Worm (Caenorhabditis elegans) whole organism, young adult: Measurements from ENCODE around the gene W04G3.12.
A peak's percentile ranks its signal among the peaks of the same experiment; 100 is the strongest.

Experiments
- C17E4.6 ChIP-seq: fragments of 200-800 bp; sonication (Bioruptor generic); IDR thresholded peaks from 2 replicates; pipeline ENCODE4 v1.3.6; 2022; ENCODE audit warnings: missing genetic modification reagents, missing genetic modification characterization, missing compliant biosample characterization
- D2030.7 ChIP-seq: fragments of 200-800 bp; sonication (Bioruptor generic); IDR thresholded peaks from 2 replicates; pipeline ENCODE4 v1.3.6; 2022; ENCODE audit warnings: missing genetic modification reagents, missing genetic modification characterization, missing compliant biosample characterization
- F23B12.7 ChIP-seq: sonication (generic microtip); optimal IDR thresholded peaks from 2 replicates; lab custom pipeline; 2017; ENCODE audit warnings: missing genetic modification characterization, mild to moderate bottlenecking, missing compliant biosample characterization, antibody characterized with exemption, moderate library complexity; ENCODE audit not compliant: insufficient read depth
- F57C9.4 ChIP-seq: sonication (generic microtip); optimal IDR thresholded peaks from 2 replicates; lab custom pipeline; 2017; ENCODE audit warnings: mild to moderate bottlenecking, missing genetic modification characterization, missing compliant biosample characterization
- T26A5.8 ChIP-seq: sonication (generic microtip); optimal IDR thresholded peaks from 2 replicates; lab custom pipeline; 2016; ENCODE audit warnings: missing genetic modification characterization, missing compliant biosample characterization
- Y95B8A.8 ChIP-seq: fragments of 200-800 bp; sonication (Bioruptor generic); IDR thresholded peaks from 2 replicates; pipeline ENCODE4 v1.3.6; 2022; ENCODE audit warnings: missing genetic modification reagents, missing genetic modification characterization, missing compliant biosample characterization
- ZK185.1 ChIP-seq: sonication (generic microtip); optimal IDR thresholded peaks from 2 replicates; lab custom pipeline; 2016; ENCODE audit warnings: mild to moderate bottlenecking, missing genetic modification characterization, missing compliant biosample characterization; ENCODE audit not compliant: poor library complexity, severe bottlenecking
- akir-1 ChIP-seq: fragments of 200-800 bp; sonication (Bioruptor generic); optimal IDR thresholded peaks from 2 replicates; lab custom pipeline; 2018; ENCODE audit warnings: mild to moderate bottlenecking, missing genetic modification characterization, moderate library complexity, missing compliant biosample characterization
- athp-1 ChIP-seq: sonication (generic microtip); optimal IDR thresholded peaks from 2 replicates; lab custom pipeline; 2017; ENCODE audit warnings: mild to moderate bottlenecking, missing genetic modification characterization, missing compliant biosample characterization
- bed-1 ChIP-seq: fragments of 200-800 bp; sonication (Bioruptor generic); IDR thresholded peaks from 2 replicates; pipeline ENCODE4 v1.3.6; 2022; ENCODE audit warnings: missing genetic modification reagents, missing genetic modification characterization, missing compliant biosample characterization
- dox-1 ChIP-seq: fragments of 200-800 bp; sonication (Bioruptor generic); IDR thresholded peaks from 2 replicates; pipeline ENCODE4 v1.3.6; 2022; ENCODE audit warnings: missing genetic modification reagents, missing genetic modification characterization, missing compliant biosample characterization
- dpff-1 ChIP-seq: sonication (generic microtip); optimal IDR thresholded peaks from 2 replicates; lab custom pipeline; 2017; ENCODE audit warnings: mild to moderate bottlenecking, missing genetic modification characterization, missing compliant biosample characterization
- ets-4 ChIP-seq: fragments of 200-800 bp; sonication (Bioruptor generic); optimal IDR thresholded peaks from 2 replicates; lab custom pipeline; 2018; ENCODE audit warnings: mild to moderate bottlenecking, missing genetic modification characterization, missing compliant biosample characterization
- fkh-3 ChIP-seq: sonication (generic microtip); optimal IDR thresholded peaks from 2 replicates; lab custom pipeline; 2016; ENCODE audit warnings: mild to moderate bottlenecking, missing genetic modification characterization, missing compliant biosample characterization
- him-1 ChIP-seq: sonication (generic microtip); optimal IDR thresholded peaks from 2 replicates; lab custom pipeline; 2016; ENCODE audit warnings: missing genotype, missing genetic modification reagents, missing genetic modification characterization, missing compliant biosample characterization
- let-526 ChIP-seq: fragments of 200-800 bp; sonication (Bioruptor generic); IDR thresholded peaks from 2 replicates; pipeline ENCODE4 v1.3.6; 2022; ENCODE audit warnings: missing genetic modification reagents, missing genetic modification characterization, missing compliant biosample characterization
- let-607 ChIP-seq, 2 experiments: fragments of 200-800 bp in 1 of 2; sonication (Bioruptor generic) in 1 of 2; sonication (generic microtip) in 1 of 2; optimal IDR thresholded peaks; 2 replicates each; lab custom pipeline; 2016 to 2018; ENCODE audit warnings: mild to moderate bottlenecking in 2 of 2, missing compliant biosample characterization in 2 of 2, missing genetic modification characterization in 2 of 2, moderate library complexity in 2 of 2, missing genotype in 1 of 2
- lin-26 ChIP-seq: fragments of 200-800 bp; sonication (Bioruptor generic); IDR thresholded peaks from 2 replicates; pipeline ENCODE4 v1.3.6; 2022; ENCODE audit warnings: missing genetic modification reagents, missing genetic modification characterization, missing compliant biosample characterization
- lin-54 ChIP-seq: fragments of 200-800 bp; sonication (Bioruptor generic); optimal IDR thresholded peaks from 2 replicates; lab custom pipeline; 2018; ENCODE audit warnings: mild to moderate bottlenecking, missing genetic modification characterization, missing compliant biosample characterization
- mes-4 ChIP-seq: sonication (generic microtip); optimal IDR thresholded peaks from 2 replicates; lab custom pipeline; 2016; ENCODE audit warnings: missing genotype, missing genetic modification characterization, missing compliant biosample characterization
- mxl-1 ChIP-seq: sonication (generic microtip); optimal IDR thresholded peaks from 2 replicates; lab custom pipeline; 2016; ENCODE audit warnings: missing genetic modification characterization, missing compliant biosample characterization
- nfyb-1 ChIP-seq: fragments of 200-800 bp; sonication (Bioruptor generic); IDR thresholded peaks from 2 replicates; pipeline ENCODE4 v1.3.6; 2022; ENCODE audit warnings: missing genetic modification reagents, missing genetic modification characterization, missing compliant biosample characterization
- nhr-80 ChIP-seq: sonication (generic microtip); optimal IDR thresholded peaks from 2 replicates; lab custom pipeline; 2016; ENCODE audit warnings: missing genetic modification characterization, missing compliant biosample characterization
- pbrm-1 ChIP-seq: fragments of 200-800 bp; sonication (Bioruptor generic); IDR thresholded peaks from 2 replicates; pipeline ENCODE4 v1.3.6; 2022; ENCODE audit warnings: missing genetic modification reagents, missing genetic modification characterization, missing compliant biosample characterization
- rec-8 ChIP-seq, 2 experiments: sonication (generic microtip); optimal IDR thresholded peaks; 2 replicates each; lab custom pipeline; 2016; ENCODE audit warnings: mild to moderate bottlenecking in 2 of 2, missing genetic modification characterization in 2 of 2, missing genetic modification reagents in 2 of 2, missing genotype in 2 of 2, missing biosample characterization in 1 of 2, missing compliant biosample characterization in 1 of 2, moderate library complexity in 1 of 2
- repo-1 ChIP-seq: sonication (generic microtip); optimal IDR thresholded peaks from 2 replicates; lab custom pipeline; 2017; ENCODE audit warnings: mild to moderate bottlenecking, missing genetic modification characterization, missing compliant biosample characterization
- rpc-1 ChIP-seq, 2 experiments: fragments of 150-350 bp in 1 of 2; sonication (generic microtip) in 1 of 2; optimal IDR thresholded peaks; 2 replicates each; lab custom pipeline; 2014 to 2018; ENCODE audit warnings: missing biosample characterization in 1 of 2, missing genetic modification characterization in 1 of 2, missing genetic modification reagents in 1 of 2, missing genotype in 1 of 2
- tbp1 ChIP-seq: fragments of 200-800 bp; sonication (Bioruptor generic); optimal IDR thresholded peaks from 2 replicates; lab custom pipeline; 2018; ENCODE audit warnings: mild to moderate bottlenecking, missing genetic modification characterization, missing compliant biosample characterization
- tbx-9 ChIP-seq: sonication (generic microtip); optimal IDR thresholded peaks from 2 replicates; lab custom pipeline; 2016; ENCODE audit warnings: borderline replicate concordance, missing genetic modification characterization, inconsistent platforms, missing compliant biosample characterization
- unc-62 ChIP-seq: fragments of 150-350 bp; optimal IDR thresholded peaks from 2 replicates; lab custom pipeline; 2014; ENCODE audit warnings: missing biosample characterization, missing genetic modification reagents, missing genetic modification characterization
- ztf-25 ChIP-seq: fragments of 200-800 bp; sonication (Bioruptor generic); IDR thresholded peaks from 2 replicates; pipeline ENCODE4 v1.3.6; 2022; ENCODE audit warnings: missing genetic modification reagents, missing genetic modification characterization, missing compliant biosample characterization

The W04G3.12 gene

DNA sequence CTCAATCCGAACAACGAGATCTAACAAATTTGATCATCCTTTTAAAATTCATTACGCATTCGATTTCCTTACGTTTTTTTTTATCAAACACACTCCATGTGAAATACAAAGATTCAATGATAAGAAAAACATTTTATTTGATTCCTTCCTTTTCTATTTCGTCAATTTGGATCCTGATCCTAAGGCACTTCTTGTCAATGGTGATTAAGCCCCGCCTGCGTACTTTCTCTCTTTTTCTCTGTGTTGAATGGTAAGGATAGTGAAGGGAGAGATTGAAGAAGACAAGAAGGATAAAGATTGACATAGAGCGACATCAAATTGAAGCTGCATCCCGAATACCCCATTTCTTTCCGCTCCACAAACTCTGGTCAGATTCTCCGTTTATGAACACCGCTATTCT lies 32.6 kb upstream of the W04G3.12 start, which contains the start of gene grd-1:
Gene grd-1 (plus strand): TSS at position 241 of the 400 bp plus-strand sequence.
- TF ChIP-seq dox-1 = no peak
- TF ChIP-seq mes-4 (tag; lab: Kevin White, UChicago) = no peak
- no peak for TF ChIP-seq him-1 (tag; lab: Kevin White, UChicago)
- no peak for TF ChIP-seq athp-1 (tag; lab: Kevin White, UChicago)
- no peak for TF ChIP-seq repo-1 (tag; lab: Kevin White, UChicago)
- no peak for TF ChIP-seq F23B12.7 (tag; lab: Kevin White, UChicago)
- TF ChIP-seq let-526 = no peak
- no peak for TF ChIP-seq F57C9.4 (tag; lab: Kevin White, UChicago)
- no peak for TF ChIP-seq tbp1 (GFP tag; lab: Kevin White, UChicago)
- TF ChIP-seq C17E4.6 (GFP tag; lab: Robert Waterston, UW) = no peak
- TF ChIP-seq rec-8 (tag; optimal IDR thresholded peaks at IDR 0.05; lab: Kevin White, UChicago) = no peak
- no peak for TF ChIP-seq ZK185.1 (tag; lab: Kevin White, UChicago)
- no peak for TF ChIP-seq akir-1 (GFP tag; lab: Kevin White, UChicago)
- TF ChIP-seq, all 124 proteins: peak for 0

DNA sequence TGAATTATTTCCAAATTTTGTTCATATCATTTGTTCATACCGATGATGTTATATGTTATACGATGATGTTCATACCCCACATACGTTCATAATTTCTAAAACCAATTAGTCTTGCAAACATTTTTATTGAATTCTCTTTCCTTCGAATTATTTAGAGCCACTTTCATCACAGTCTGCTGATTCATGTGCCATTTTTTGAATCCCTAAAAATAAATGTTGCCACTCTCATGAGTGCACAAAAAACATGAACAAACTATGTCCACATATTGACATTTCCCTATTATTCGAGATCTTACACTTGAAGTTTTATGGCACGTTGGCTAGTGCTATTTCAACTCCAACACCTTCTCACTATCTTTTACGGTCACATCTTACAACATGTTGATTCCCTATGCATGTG lies 30.5 kb upstream of the W04G3.12 start, which contains the start of gene clc-17:
Gene clc-17 (plus strand): TSS at position 301 of the 400 bp plus-strand sequence.
- TF ChIP-seq dpff-1 (tag; lab: Kevin White, UChicago) = no peak
- TF ChIP-seq nfyb-1 (GFP tag; lab: Robert Waterston, UW) = no peak
- TF ChIP-seq lin-54 = no peak
- TF ChIP-seq tbp1 (GFP tag; lab: Kevin White, UChicago) = no peak
- no peak for TF ChIP-seq rpc-1 (optimal IDR thresholded peaks at IDR 0.05; lab: Kevin White, UChicago)
- no peak for TF ChIP-seq rpc-1 (tag; optimal IDR thresholded peaks at IDR 0.05; lab: Kevin White, UChicago)
- TF ChIP-seq fkh-3 (tag; lab: Kevin White, UChicago) = no peak
- no peak for TF ChIP-seq pbrm-1 (GFP tag; lab: Robert Waterston, UW)
- no peak for TF ChIP-seq tbx-9 (tag; lab: Kevin White, UChicago)
- no peak for TF ChIP-seq D2030.7 (GFP tag; lab: Robert Waterston, UW)

- TF ChIP-seq let-607 (tag; optimal IDR thresholded peaks at IDR 0.05; lab: Kevin White, UChicago) (peak in 1 of 2 experiments; percentile 2), nhr-80 (tag; lab: Kevin White, UChicago) (peak; percentile 75), Y95B8A.8 (GFP tag; lab: Robert Waterston, UW) (no peak), mxl-1 (tag; lab: Kevin White, UChicago) (no peak), lin-26 (no peak), unc-62 (GFP tag; lab: Kevin White, UChicago) (peak; percentile 31)
Observed at ce11 chrX:11104883-11105629, 28.5 kb upstream of the W04G3.12 start, which contains the start of gene W02H3.1. TSS of gene W02H3.1 (minus strand) at chrX:11105460.

- no peak for TF ChIP-seq ztf-25 (GFP tag; lab: Robert Waterston, UW)
- TF ChIP-seq bed-1 (GFP tag; lab: Robert Waterston, UW) = 0 out of 2 replicates have a peak, but pooled peaks have one; percentile 68
- TF ChIP-seq ets-4 (GFP tag; lab: Kevin White, UChicago) = peak; percentile 11
- TF ChIP-seq nhr-80 (tag; lab: Kevin White, UChicago) = peak; percentile 56
- TF ChIP-seq T26A5.8 = no peak
Observed at ce11 chrX:11103173-11103572, 26.6 kb upstream of the W04G3.12 start.
